Fruit fly (Drosophila melanogaster): ENCODE measurements around the gene ScsbetaA.

ScsbetaA gene

DNA sequence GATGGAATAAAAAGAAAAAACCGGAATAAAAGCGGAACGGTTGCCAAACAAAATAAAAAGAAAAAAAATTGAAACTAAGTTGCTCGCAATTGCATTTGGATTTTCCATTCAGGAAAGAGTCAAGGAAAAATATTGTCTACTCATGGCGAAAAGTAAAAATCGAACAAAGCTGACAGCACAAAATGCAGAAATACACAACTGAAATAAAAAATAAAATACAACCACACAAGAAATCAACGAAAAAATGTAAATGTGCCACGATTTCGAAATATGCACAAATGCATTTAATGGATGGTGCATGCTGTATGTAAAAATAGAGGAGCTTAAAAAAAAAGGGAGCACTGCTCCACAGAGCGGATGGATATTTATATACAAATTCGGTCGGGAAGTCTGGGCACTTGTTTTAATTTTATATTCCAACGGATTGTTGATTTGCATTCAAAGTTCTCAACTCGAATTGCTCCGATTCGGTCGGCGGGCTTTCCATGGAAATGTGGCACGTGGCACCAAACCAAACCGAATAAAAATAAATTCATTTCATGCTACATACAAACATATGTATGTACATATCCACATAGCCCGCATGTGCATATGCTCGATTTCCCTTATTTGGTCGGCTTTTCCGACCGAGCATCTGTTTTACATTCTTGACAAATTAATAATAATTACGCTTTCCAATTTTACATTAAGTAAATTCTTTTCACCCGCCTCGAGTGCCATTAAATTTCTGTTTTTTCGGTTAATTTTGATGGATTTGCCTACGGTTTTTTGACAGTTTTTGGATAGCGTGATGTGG is 22.8 kb upstream of the ScsbetaA start:
- TF ChIP-seq tj (GFP tag; optimal IDR thresholded peaks at IDR 0.05): peak; percentile 91
- TF ChIP-seq CG12768 (GFP tag; optimal IDR thresholded peaks at IDR 0.05): no peak
- TF ChIP-seq CG7101 (tag; optimal IDR thresholded peaks at IDR 0.05): no peak
- TF ChIP-seq pad (GFP tag; optimal IDR thresholded peaks at IDR 0.05): no peak

DNA sequence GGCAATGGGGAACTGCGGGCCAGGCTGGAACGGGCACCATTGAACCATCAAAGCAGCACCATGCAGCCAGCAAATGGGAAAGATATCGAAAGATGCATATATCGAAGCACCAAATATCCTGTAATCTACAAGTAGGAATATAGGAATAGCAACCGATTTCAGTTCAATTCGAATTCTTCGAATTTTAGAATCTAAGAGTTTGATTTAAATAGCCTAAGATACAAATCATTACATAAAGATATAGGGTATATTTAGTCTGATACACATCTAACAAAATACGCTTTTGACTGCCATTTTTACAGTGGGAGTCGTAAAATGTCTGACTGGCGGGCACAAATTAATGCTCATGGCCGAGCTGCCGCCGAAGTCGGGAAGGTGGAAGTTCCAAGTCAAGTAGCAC is 19.7 kb upstream of the ScsbetaA start:
- TF ChIP-seq Clk (GFP tag; optimal IDR thresholded peaks at IDR 0.05): no peak
- TF ChIP-seq cic (GFP tag; optimal IDR thresholded peaks at IDR 0.05): no peak
- no peak for TF ChIP-seq CG11617 (GFP tag; optimal IDR thresholded peaks at IDR 0.05)
- TF ChIP-seq Hr96 (GFP tag; optimal IDR thresholded peaks at IDR 0.05): no peak
- no peak for TF ChIP-seq Crg-1 (GFP tag; optimal IDR thresholded peaks at IDR 0.05)
- no peak for TF ChIP-seq Mnt (GFP tag; optimal IDR thresholded peaks at IDR 0.05)
- no peak for TF ChIP-seq CG5204 (GFP tag; optimal IDR thresholded peaks at IDR 0.05)
- TF ChIP-seq CG7045 (GFP tag; optimal IDR thresholded peaks at IDR 0.05): no peak
- TF ChIP-seq CG14711 (tag; optimal IDR thresholded peaks at IDR 0.05): no peak
- TF ChIP-seq ovo (GFP tag; optimal IDR thresholded peaks at IDR 0.05): no peak
- TF ChIP-seq CG7101 (tag; optimal IDR thresholded peaks at IDR 0.05): no peak
- TF ChIP-seq kay (GFP tag; ENCODE audit: borderline replicate concordance): no peak
- no peak for TF ChIP-seq pad (GFP tag; optimal IDR thresholded peaks at IDR 0.05)
- TF ChIP-seq cnc (optimal IDR thresholded peaks at IDR 0.05): no peak
- no peak for TF ChIP-seq tj (GFP tag; optimal IDR thresholded peaks at IDR 0.05)
- TF ChIP-seq CG33017 (tag; optimal IDR thresholded peaks at IDR 0.05): no peak
- no peak for TF ChIP-seq CG1620 (GFP tag; optimal IDR thresholded peaks at IDR 0.05)

DNA sequence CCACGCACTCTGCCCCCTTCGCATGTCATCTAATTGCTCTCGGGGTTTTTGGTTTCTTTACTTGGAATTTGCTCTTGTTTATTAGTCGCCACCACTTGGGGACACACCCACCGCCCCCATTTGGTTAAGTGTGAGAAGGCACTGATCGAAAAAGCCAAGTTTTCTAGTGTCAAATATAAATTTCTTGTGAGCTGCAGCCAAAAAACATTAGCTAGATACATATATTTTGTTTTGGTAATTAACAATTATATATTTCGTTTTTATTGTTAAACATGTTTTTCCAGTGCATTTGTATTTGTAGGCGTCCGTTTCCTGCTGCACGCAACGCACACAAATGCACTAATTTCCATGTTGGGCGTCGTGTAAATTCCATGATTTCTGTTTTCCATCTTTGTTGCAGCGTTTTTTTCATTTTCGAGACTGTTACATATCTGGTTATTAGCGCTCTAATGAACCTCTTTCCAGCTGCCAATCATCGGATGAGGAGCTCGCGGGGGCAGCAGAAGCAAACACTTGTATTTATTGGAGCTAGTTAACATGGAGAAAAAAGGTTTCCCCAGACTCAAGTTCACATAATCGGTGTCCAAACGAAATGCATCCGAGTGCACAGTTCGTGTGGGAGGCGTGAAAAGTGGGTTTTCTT is 18.3 kb upstream of the ScsbetaA start:
- TF ChIP-seq Crg-1 (GFP tag; optimal IDR thresholded peaks at IDR 0.05) (no peak), CG11617 (GFP tag; optimal IDR thresholded peaks at IDR 0.05) (no peak), toe (GFP tag; optimal IDR thresholded peaks at IDR 0.05) (no peak), CG5204 (GFP tag; optimal IDR thresholded peaks at IDR 0.05) (no peak), cic (GFP tag; optimal IDR thresholded peaks at IDR 0.05) (no peak), CG12768 (GFP tag; optimal IDR thresholded peaks at IDR 0.05) (no peak), CG7045 (GFP tag; optimal IDR thresholded peaks at IDR 0.05) (no peak), Mnt (GFP tag; optimal IDR thresholded peaks at IDR 0.05) (no peak), ovo (GFP tag; optimal IDR thresholded peaks at IDR 0.05) (no peak)

DNA sequence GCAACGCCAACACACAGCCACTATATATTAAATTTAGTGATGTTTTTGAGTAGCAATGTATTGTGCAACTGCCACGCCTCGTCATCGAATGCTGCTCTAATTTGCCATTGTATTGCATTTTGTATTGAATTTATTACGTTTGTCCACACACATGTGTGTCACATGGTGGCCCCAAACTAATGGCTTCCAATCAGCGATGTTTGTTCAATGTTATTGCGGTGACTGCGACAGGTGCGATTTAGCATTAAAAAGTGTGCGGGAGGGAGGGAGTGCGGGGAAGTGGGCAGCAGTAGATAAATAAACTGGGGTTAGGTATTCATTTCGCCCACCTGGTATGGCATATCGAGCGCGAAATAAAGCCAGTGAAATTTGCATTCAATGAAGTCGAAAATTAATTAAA is 16.6 kb upstream of the ScsbetaA start:
- no peak for TF ChIP-seq cic (GFP tag; optimal IDR thresholded peaks at IDR 0.05)
- TF ChIP-seq CG12768 (GFP tag; optimal IDR thresholded peaks at IDR 0.05): no peak
- TF ChIP-seq CG33017 (tag; optimal IDR thresholded peaks at IDR 0.05): no peak
- TF ChIP-seq Mnt (GFP tag; optimal IDR thresholded peaks at IDR 0.05): no peak
- no peak for TF ChIP-seq Hr96 (GFP tag; optimal IDR thresholded peaks at IDR 0.05)
- TF ChIP-seq pad (GFP tag; optimal IDR thresholded peaks at IDR 0.05): no peak
- no peak for TF ChIP-seq CG11617 (GFP tag; optimal IDR thresholded peaks at IDR 0.05)

DNA sequence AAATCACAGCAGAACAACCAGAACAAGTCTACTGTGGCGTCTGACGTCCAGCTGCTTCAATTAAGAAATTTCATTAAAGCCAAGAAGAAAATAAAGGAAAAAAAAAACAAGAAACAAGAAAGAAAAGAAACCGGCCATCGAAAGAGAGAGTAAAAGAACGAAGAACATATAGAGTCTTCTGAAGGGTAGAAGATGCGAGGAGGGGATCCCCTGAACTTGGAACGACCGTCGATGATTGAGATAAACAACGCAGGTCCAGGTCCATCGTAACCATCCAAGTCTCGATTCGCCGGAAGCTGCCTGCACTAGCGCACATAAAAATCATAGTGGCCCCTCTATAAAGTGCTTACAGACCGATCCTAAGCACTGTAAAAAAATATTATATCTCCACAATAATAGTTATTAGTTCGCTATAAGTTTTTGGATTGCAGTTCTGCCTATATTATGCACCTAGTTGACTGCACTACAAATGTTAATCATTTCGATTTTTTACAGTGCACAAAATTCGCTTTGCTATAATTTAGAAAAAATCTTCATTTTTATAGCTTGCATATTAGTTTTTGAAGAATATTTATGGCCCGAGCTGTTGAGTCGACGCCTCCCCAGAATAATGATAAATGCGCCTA is 15.8 kb upstream of the ScsbetaA start:
- no peak for TF ChIP-seq CG1620 (GFP tag; optimal IDR thresholded peaks at IDR 0.05)
- no peak for TF ChIP-seq CG7101 (tag; optimal IDR thresholded peaks at IDR 0.05)
- no peak for TF ChIP-seq toe (GFP tag; optimal IDR thresholded peaks at IDR 0.05)
- TF ChIP-seq CG14711 (tag; optimal IDR thresholded peaks at IDR 0.05): no peak
- TF ChIP-seq CG7045 (GFP tag; optimal IDR thresholded peaks at IDR 0.05): no peak
- no peak for TF ChIP-seq ovo (GFP tag; optimal IDR thresholded peaks at IDR 0.05)
- no peak for TF ChIP-seq tj (GFP tag; optimal IDR thresholded peaks at IDR 0.05)
- no peak for TF ChIP-seq Crg-1 (GFP tag; optimal IDR thresholded peaks at IDR 0.05)
- no peak for TF ChIP-seq kay (GFP tag; ENCODE audit: borderline replicate concordance)

DNA sequence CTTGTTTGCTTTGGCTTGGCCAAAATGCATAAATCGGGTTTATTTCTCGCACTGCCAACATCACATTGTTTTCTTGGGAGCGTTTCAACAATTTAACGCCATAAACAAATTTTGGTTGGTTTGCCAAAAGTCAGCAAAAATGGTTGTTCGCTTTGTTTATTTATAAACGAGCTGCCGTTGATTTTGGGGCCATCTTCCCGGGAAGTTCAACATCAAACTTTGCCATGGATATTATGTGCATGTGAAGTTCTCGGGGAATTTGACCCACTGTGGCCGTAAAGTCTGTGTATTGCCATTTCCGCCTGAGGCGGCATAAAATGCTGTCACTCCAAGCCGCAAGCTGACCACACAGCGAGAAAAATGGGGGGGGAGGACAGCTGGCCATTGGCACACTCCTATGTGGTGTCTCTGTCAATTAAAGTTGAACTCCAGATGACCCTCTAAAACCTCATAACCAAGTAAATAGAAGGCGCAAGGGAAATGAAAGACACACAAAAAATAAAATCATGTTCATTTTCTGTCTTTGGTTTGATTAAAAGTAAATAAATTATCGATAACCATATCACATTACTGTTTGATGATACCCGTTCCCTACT is 14.7 kb upstream of the ScsbetaA start:
- TF ChIP-seq toe (GFP tag; optimal IDR thresholded peaks at IDR 0.05) (no peak), tj (GFP tag; optimal IDR thresholded peaks at IDR 0.05) (peak; percentile 82)

DNA sequence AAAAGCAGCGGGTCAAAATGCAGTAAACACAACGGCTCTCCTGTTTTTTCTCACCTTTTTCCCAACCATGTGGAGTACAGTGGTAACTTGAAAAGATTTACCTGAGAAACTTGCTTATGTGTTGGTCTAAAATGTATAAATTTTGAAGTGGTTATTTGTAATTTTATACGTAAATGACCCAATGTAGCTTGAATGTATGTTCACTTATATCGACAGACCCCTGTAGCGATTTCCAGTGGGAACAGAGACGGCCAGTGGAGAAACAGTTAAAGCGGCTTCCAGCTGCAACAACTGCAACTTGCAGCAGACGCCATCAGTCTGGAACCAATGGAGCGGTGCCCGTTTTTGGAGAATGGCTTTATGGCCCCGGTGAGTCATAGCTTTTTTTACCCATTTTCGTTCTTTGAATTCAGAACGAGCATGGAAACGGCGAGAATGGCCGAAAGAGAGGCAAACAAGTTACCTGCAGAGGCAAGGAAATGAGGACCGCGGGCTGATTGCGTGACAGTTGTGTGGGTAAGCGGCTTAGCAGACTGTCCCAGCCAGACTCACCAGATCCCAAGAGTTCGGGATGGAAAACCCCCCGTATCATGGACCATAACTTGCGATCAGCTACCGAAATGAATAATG is 12.5 kb upstream of the ScsbetaA start:
- peak; percentile 19 for TF ChIP-seq CG14711 (tag; optimal IDR thresholded peaks at IDR 0.05)
- TF ChIP-seq CG7045 (GFP tag; optimal IDR thresholded peaks at IDR 0.05): no peak
- TF ChIP-seq CG7101 (tag; optimal IDR thresholded peaks at IDR 0.05): no peak
- TF ChIP-seq cic (GFP tag; optimal IDR thresholded peaks at IDR 0.05): no peak
- TF ChIP-seq bab1 (GFP tag; optimal IDR thresholded peaks at IDR 0.05): peak; percentile 11

All from whole organism, adult.